Worm (Caenorhabditis elegans) whole organism, early embryonic: ENCODE measurements around the gene spcs-2.
A peak's percentile ranks its signal among the peaks of the same experiment; 100 is the strongest.

ENCODE experiments used
- B0310.2 ChIP-seq: sonication (generic microtip); optimal IDR thresholded peaks from 2 replicates; lab custom pipeline; 2016; ENCODE audit warnings: mild to moderate bottlenecking, missing genetic modification characterization, missing compliant biosample characterization
- F13C5.2 ChIP-seq: sonication (generic microtip); optimal IDR thresholded peaks from 2 replicates; lab custom pipeline; 2017; ENCODE audit warnings: mild to moderate bottlenecking, missing genetic modification characterization, inconsistent platforms, missing compliant biosample characterization
- aly-1 ChIP-seq: sonication (generic microtip); optimal IDR thresholded peaks from 2 replicates; lab custom pipeline; 2016; ENCODE audit warnings: missing genetic modification characterization, missing compliant biosample characterization
- ama-1 ChIP-seq: fragments of 150-350 bp; optimal IDR thresholded peaks from 2 replicates; lab custom pipeline; 2014
- ceh-13 ChIP-seq: fragments of 200-800 bp; sonication (Bioruptor generic); optimal IDR thresholded peaks from 2 replicates; lab custom pipeline; 2018; ENCODE audit warnings: mild to moderate bottlenecking, missing genetic modification characterization, missing compliant biosample characterization
- ceh-36 ChIP-seq: sonication (generic microtip); optimal IDR thresholded peaks from 2 replicates; lab custom pipeline; 2016; ENCODE audit warnings: missing genetic modification characterization, inconsistent platforms, missing compliant biosample characterization
- ets-7 ChIP-seq: sonication (generic microtip); optimal IDR thresholded peaks from 2 replicates; lab custom pipeline; 2016; ENCODE audit warnings: missing genotype, missing genetic modification characterization, missing compliant biosample characterization
- flt-1 ChIP-seq: fragments of 200-800 bp; sonication (Bioruptor generic); IDR thresholded peaks from 2 replicates; pipeline ENCODE4 v1.3.6; 2022; ENCODE audit warnings: missing genetic modification characterization, missing compliant biosample characterization
- hmbx-1 ChIP-seq: sonication (generic microtip); optimal IDR thresholded peaks from 2 replicates; lab custom pipeline; 2016; ENCODE audit warnings: mild to moderate bottlenecking, missing genetic modification characterization, missing compliant biosample characterization
- hmg-4 ChIP-seq: fragments of 200-800 bp; sonication (Bioruptor generic); optimal IDR thresholded peaks from 2 replicates; lab custom pipeline; 2018; ENCODE audit warnings: mild to moderate bottlenecking, missing genetic modification characterization, missing compliant biosample characterization
- hnd-1 ChIP-seq: sonication (generic microtip); optimal IDR thresholded peaks from 2 replicates; lab custom pipeline; 2016; ENCODE audit warnings: missing genetic modification characterization, missing compliant biosample characterization
- pes-1 ChIP-seq: fragments of 200-800 bp; sonication (Bioruptor generic); IDR thresholded peaks from 2 replicates; pipeline ENCODE4 v1.3.6; 2022; ENCODE audit warnings: missing genetic modification reagents, missing genetic modification characterization, missing compliant biosample characterization
- scrt-1 ChIP-seq: fragments of 200-800 bp; sonication (Bioruptor generic); IDR thresholded peaks from 2 replicates; pipeline ENCODE4 v1.3.6; 2022; ENCODE audit warnings: missing genetic modification characterization, missing compliant biosample characterization
- sea-1 ChIP-seq: fragments of 200-800 bp; sonication (Bioruptor generic); conservative IDR thresholded peaks from 2 replicates; pipeline ENCODE4 v1.3.6; 2022; ENCODE audit warnings: missing genetic modification characterization, missing compliant biosample characterization
- tbx-11 ChIP-seq: fragments of 200-800 bp; sonication (Bioruptor generic); IDR thresholded peaks from 2 replicates; pipeline ENCODE4 v1.3.6; 2022; ENCODE audit warnings: missing genetic modification characterization, missing compliant biosample characterization
- tbx-37 ChIP-seq: fragments of 200-800 bp; sonication (Bioruptor generic); conservative IDR thresholded peaks from 2 replicates; pipeline ENCODE4 v1.3.6; 2022; ENCODE audit warnings: missing genetic modification reagents, missing genetic modification characterization, missing compliant biosample characterization
- tra-4 ChIP-seq: sonication (generic microtip); optimal IDR thresholded peaks from 2 replicates; lab custom pipeline; 2017; ENCODE audit warnings: missing genetic modification characterization, missing compliant biosample characterization

spcs-2 gene

ce11 chrIII:12874606-12875066 is at the start of gene spcs-2, which contains the start of gene mrg-1:
spcs-2 (plus strand) TSS chrIII:12875031.
mrg-1 (minus strand) TSS chrIII:12874656.
- TF ChIP-seq scrt-1 (GFP tag; lab: Robert Waterston, UW) = no peak
- TF ChIP-seq F13C5.2 (tag; lab: Kevin White, UChicago) = peak; percentile 91
- TF ChIP-seq tbx-11 (GFP tag; lab: Robert Waterston, UW) = peak; percentile 63; the same call in 1 of the 2 replicates
- TF ChIP-seq ets-7 (tag; lab: Kevin White, UChicago) = peak; percentile 3
- TF ChIP-seq tbx-37 (GFP tag; lab: Robert Waterston, UW) = peak; percentile 69; the same call in 1 of the 2 replicates
- peak; percentile 33 for TF ChIP-seq hmbx-1 (tag; lab: Kevin White, UChicago)
- no peak for TF ChIP-seq ama-1 (lab: Kevin White, UChicago)
- TF ChIP-seq hnd-1 = peak; percentile 48
- TF ChIP-seq aly-1 (tag; lab: Kevin White, UChicago) = no peak
- TF ChIP-seq flt-1 = peak; percentile 68; the same call in 1 of the 2 replicates
- peak; percentile 54 for TF ChIP-seq ceh-36 (tag; lab: Kevin White, UChicago)
- no peak for TF ChIP-seq B0310.2
- peak; percentile 41 for TF ChIP-seq hmg-4 (GFP tag; lab: Kevin White, UChicago)
- peak; percentile 34 for TF ChIP-seq ceh-13
- no peak for TF ChIP-seq tra-4 (tag; lab: Kevin White, UChicago)
- 0 out of 2 replicates have a peak, but pooled peaks have one; percentile 22 for TF ChIP-seq sea-1 (GFP tag; lab: Robert Waterston, UW)
- peak; percentile 81 for TF ChIP-seq pes-1 (GFP tag; lab: Robert Waterston, UW)

- no peak for TF ChIP-seq scrt-1 (GFP tag; lab: Robert Waterston, UW)
- TF ChIP-seq hmbx-1 (tag; lab: Kevin White, UChicago) = no peak
- TF ChIP-seq F13C5.2 (tag; lab: Kevin White, UChicago) = no peak
These were observed 45.8 kb upstream of the spcs-2 start, which contains the start of gene Y37D8A.3 for ce11 chrIII:12829068-12829467. Y37D8A.3 (plus strand) TSS chrIII:12829368.

DNA sequence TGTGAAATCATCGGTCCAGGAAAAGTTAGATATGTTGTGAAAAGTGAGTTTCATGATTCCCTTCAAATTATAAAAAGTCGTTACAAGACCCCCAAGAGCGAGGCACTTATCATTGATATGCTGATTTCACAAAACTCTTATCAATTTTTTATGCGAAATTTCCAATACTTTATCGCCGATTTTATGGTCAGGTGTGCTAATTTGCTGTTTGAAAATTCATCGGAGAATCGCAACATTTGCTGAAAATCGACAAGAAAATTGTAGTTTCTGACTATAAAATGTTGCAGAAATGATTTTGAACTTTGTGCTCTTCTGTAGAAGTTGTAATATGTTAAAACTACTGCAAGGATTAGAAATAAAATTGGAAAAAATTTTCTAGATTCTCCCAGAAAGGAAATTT is 43.1 kb upstream of the spcs-2 start:
- TF ChIP-seq ceh-13 (no peak), sea-1 (GFP tag; lab: Robert Waterston, UW) (no peak), hmg-4 (GFP tag; lab: Kevin White, UChicago) (no peak), ets-7 (tag; lab: Kevin White, UChicago) (no peak), hmbx-1 (tag; lab: Kevin White, UChicago) (no peak), tbx-37 (GFP tag; lab: Robert Waterston, UW) (no peak), F13C5.2 (tag; lab: Kevin White, UChicago) (no peak), aly-1 (tag; lab: Kevin White, UChicago) (no peak), scrt-1 (GFP tag; lab: Robert Waterston, UW) (no peak), ceh-36 (tag; lab: Kevin White, UChicago) (no peak), B0310.2 (no peak), pes-1 (GFP tag; lab: Robert Waterston, UW) (no peak), tbx-11 (GFP tag; lab: Robert Waterston, UW) (no peak), ama-1 (lab: Kevin White, UChicago) (no peak), flt-1 (no peak), tra-4 (tag; lab: Kevin White, UChicago) (no peak), hnd-1 (no peak)

ce11 chrIII:12833079-12833478 is 41.8 kb upstream of the spcs-2 start:
- no peak for TF ChIP-seq hnd-1

DNA sequence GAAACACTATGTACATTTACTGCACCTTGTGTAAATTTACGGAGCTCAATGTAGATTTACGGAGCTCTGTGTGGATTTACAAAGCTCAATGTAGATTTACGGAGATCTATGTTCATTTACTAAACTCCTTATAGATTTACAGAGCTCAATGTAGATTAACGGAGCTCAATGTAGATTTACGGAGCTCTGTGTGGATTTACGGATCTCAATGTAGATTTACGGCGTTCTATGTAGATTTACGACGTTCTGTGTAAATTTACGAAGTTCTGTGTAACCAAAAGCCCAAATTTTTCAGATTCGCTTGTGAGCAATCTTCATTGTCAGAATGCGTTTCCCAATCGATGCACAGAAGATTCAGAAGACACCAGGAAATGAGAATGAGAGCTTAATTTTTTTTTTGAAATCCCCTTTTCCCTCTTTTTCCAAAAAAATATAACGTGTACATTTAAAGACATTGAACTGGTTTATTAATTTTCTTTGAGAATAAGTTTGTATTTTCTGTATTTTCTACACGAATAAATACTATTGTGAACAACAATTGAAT is 38.0 kb upstream of the spcs-2 start:
- TF ChIP-seq hmg-4 (GFP tag; lab: Kevin White, UChicago) (no peak), tra-4 (tag; lab: Kevin White, UChicago) (no peak), tbx-11 (GFP tag; lab: Robert Waterston, UW) (no peak), hnd-1 (no peak), flt-1 (no peak), B0310.2 (no peak), aly-1 (tag; lab: Kevin White, UChicago) (no peak), sea-1 (GFP tag; lab: Robert Waterston, UW) (no peak), scrt-1 (GFP tag; lab: Robert Waterston, UW) (no peak), F13C5.2 (tag; lab: Kevin White, UChicago) (no peak), pes-1 (GFP tag; lab: Robert Waterston, UW) (no peak), hmbx-1 (tag; lab: Kevin White, UChicago) (no peak), ets-7 (tag; lab: Kevin White, UChicago) (no peak)

ce11 chrIII:12838299-12838698 is 36.5 kb upstream of the spcs-2 start:
- TF ChIP-seq F13C5.2 (tag; lab: Kevin White, UChicago) (no peak), scrt-1 (GFP tag; lab: Robert Waterston, UW) (no peak), aly-1 (tag; lab: Kevin White, UChicago) (no peak), flt-1 (no peak), ama-1 (lab: Kevin White, UChicago) (no peak), tra-4 (tag; lab: Kevin White, UChicago) (no peak), tbx-11 (GFP tag; lab: Robert Waterston, UW) (no peak), hmg-4 (GFP tag; lab: Kevin White, UChicago) (no peak)

DNA sequence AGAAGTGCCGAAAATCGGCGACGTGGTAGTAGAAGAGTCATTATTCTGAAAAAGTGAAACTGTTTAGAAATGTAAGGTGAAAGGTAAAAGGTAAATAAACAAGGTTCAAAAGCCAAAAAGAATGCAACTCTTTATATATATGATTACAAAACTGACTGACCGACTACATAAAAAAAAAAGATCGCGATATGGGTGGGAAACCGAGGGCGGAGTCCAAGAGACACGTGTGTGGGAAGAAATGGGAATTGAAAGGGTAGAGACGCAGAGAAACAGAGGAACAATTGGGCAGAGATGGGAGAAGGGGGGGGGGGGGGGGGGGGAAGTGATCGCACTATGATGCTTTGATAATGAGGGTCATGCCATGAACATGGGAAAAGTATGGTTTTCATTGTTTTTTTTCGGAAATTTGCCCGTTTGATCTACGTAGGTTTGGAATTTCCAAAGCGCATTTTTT is 35.9 kb upstream of the spcs-2 start, which contains the start of gene Y37D8A.4:
Y37D8A.4 (minus strand) TSS at position 51 of the 454 bp plus-strand sequence.
- TF ChIP-seq flt-1 = no peak
- TF ChIP-seq tra-4 (tag; lab: Kevin White, UChicago) = no peak
- no peak for TF ChIP-seq F13C5.2 (tag; lab: Kevin White, UChicago)
- no peak for TF ChIP-seq aly-1 (tag; lab: Kevin White, UChicago)
- TF ChIP-seq tbx-11 (GFP tag; lab: Robert Waterston, UW) = no peak
- no peak for TF ChIP-seq hmg-4 (GFP tag; lab: Kevin White, UChicago)
- TF ChIP-seq sea-1 (GFP tag; lab: Robert Waterston, UW) = no peak
- no peak for TF ChIP-seq hnd-1
- no peak for TF ChIP-seq ama-1 (lab: Kevin White, UChicago)
- TF ChIP-seq ceh-36 (tag; lab: Kevin White, UChicago) = no peak
- no peak for TF ChIP-seq ceh-13
- no peak for TF ChIP-seq scrt-1 (GFP tag; lab: Robert Waterston, UW)
- TF ChIP-seq tbx-37 (GFP tag; lab: Robert Waterston, UW) = no peak
